Worm (Caenorhabditis elegans): ENCODE results near the gene C05C9.2.

- TF ChIP-seq duxl-1 (tag; optimal IDR thresholded peaks at IDR 0.05; ENCODE audit: poor library complexity) (no peak), spr-1 (tag; optimal IDR thresholded peaks at IDR 0.05) (no peak), ceh-44 (GFP tag; IDR thresholded peaks at IDR 0.05) (no peak), nhr-111 (GFP tag; optimal IDR thresholded peaks at IDR 0.05) (no peak), fos-1 (tag; optimal IDR thresholded peaks at IDR 0.05) (no peak), lin-13 (GFP tag; optimal IDR thresholded peaks at IDR 0.05) (no peak), arid-1 (GFP tag; conservative IDR thresholded peaks at IDR 0.05) (no peak), egl-27 (tag; optimal IDR thresholded peaks at IDR 0.05) (no peak), pha-4 (GFP tag; IDR thresholded peaks at IDR 0.05) (no peak; the same call in 1 of the 2 replicates), pha-4 (tag; optimal IDR thresholded peaks at IDR 0.05) (no peak)
Observed at ce11 chrX:11132260-11132659, 20.6 kb upstream of the C05C9.2 start.
